Fruit fly (Drosophila melanogaster) whole organism, prepupa: ENCODE measurements around the gene CG34353.

Experiments
- Blimp-1 ChIP-seq: fragments of 200-800 bp; sonication (Bioruptor generic); optimal IDR thresholded peaks from 3 replicates; lab custom pipeline; 2017; ENCODE audit warnings: missing biosample characterization, missing genetic modification characterization, mild to moderate bottlenecking, moderate library complexity, missing genetic modification reagents
- CG10631 ChIP-seq: fragments of 200-800 bp; sonication (Bioruptor generic); optimal IDR thresholded peaks from 2 replicates; lab custom pipeline; 2016; ENCODE audit warnings: missing biosample characterization, missing genetic modification characterization
- CG10669 ChIP-seq: fragments of 200-800 bp; sonication (Bioruptor generic); optimal IDR thresholded peaks from 3 replicates; lab custom pipeline; 2018; ENCODE audit warnings: missing biosample characterization, mild to moderate bottlenecking, missing genetic modification characterization, moderate library complexity
- CG11902 ChIP-seq: fragments of 200-800 bp; sonication (Bioruptor generic); optimal IDR thresholded peaks from 3 replicates; lab custom pipeline; 2016; ENCODE audit warnings: missing biosample characterization, missing genetic modification characterization
- CG15336 ChIP-seq: fragments of 200-800 bp; sonication (Bioruptor generic); IDR thresholded peaks from 2 replicates; pipeline ENCODE4 v1.3.6; 2022; ENCODE audit warnings: missing biosample characterization, missing genetic modification characterization
- CG1621 ChIP-seq: fragments of 200-800 bp; sonication (Bioruptor generic); optimal IDR thresholded peaks from 3 replicates; lab custom pipeline; 2018; ENCODE audit warnings: missing biosample characterization, mild to moderate bottlenecking, missing genetic modification characterization
- CG3032 ChIP-seq: fragments of 200-800 bp; optimal IDR thresholded peaks from 2 replicates; lab custom pipeline; 2019; ENCODE audit warnings: missing biosample characterization, mild to moderate bottlenecking, missing genetic modification characterization, moderate library complexity
- CG31627 ChIP-seq: fragments of 200-800 bp; sonication (Bioruptor generic); optimal IDR thresholded peaks from 3 replicates; lab custom pipeline; 2016; ENCODE audit warnings: missing biosample characterization, missing genetic modification characterization
- CG34406 ChIP-seq: fragments of 200-800 bp; sonication (Bioruptor generic); optimal IDR thresholded peaks from 3 replicates; lab custom pipeline; 2016; ENCODE audit warnings: missing biosample characterization, missing genetic modification characterization
- CG3919 ChIP-seq: fragments of 200-800 bp; sonication (Bioruptor generic); optimal IDR thresholded peaks from 3 replicates; lab custom pipeline; 2016; ENCODE audit warnings: missing biosample characterization, missing genetic modification characterization
- CG4318 ChIP-seq: fragments of 200-800 bp; sonication (Bioruptor generic); optimal IDR thresholded peaks from 3 replicates; lab custom pipeline; 2017; ENCODE audit warnings: missing biosample characterization, mild to moderate bottlenecking, missing genetic modification characterization
- CG6163 ChIP-seq: fragments of 200-800 bp; sonication (Bioruptor generic); IDR thresholded peaks from 3 replicates; pipeline ENCODE4 v1.3.6; 2022; ENCODE audit warnings: missing biosample characterization, missing genetic modification characterization
- CG6276 ChIP-seq: fragments of 200-800 bp; sonication (Bioruptor generic); optimal IDR thresholded peaks from 2 replicates; lab custom pipeline; 2017; ENCODE audit warnings: missing biosample characterization, mild to moderate bottlenecking, missing genetic modification characterization
- CG6792 ChIP-seq: fragments of 200-800 bp; sonication (Bioruptor generic); optimal IDR thresholded peaks from 3 replicates; lab custom pipeline; 2016; ENCODE audit warnings: missing biosample characterization, missing genetic modification characterization
- CG6808 ChIP-seq: fragments of 200-800 bp; sonication (Bioruptor generic); optimal IDR thresholded peaks from 3 replicates; lab custom pipeline; 2017; ENCODE audit warnings: missing biosample characterization, missing genetic modification characterization, mild to moderate bottlenecking, moderate library complexity, missing genetic modification reagents
- CG7368 ChIP-seq: fragments of 200-800 bp; sonication (Bioruptor generic); optimal IDR thresholded peaks from 3 replicates; lab custom pipeline; 2016; ENCODE audit warnings: missing biosample characterization, missing genetic modification characterization
- CG8119 ChIP-seq: fragments of 200-800 bp; sonication (Bioruptor generic); IDR thresholded peaks from 3 replicates; pipeline ENCODE4 v1.3.6; 2022; ENCODE audit warnings: missing biosample characterization, missing genetic modification characterization
- CG8632 ChIP-seq: fragments of 200-800 bp; sonication (Bioruptor generic); optimal IDR thresholded peaks from 3 replicates; lab custom pipeline; 2016; ENCODE audit warnings: missing biosample characterization, missing genetic modification characterization
- CG9139 ChIP-seq: fragments of 200-800 bp; sonication (Bioruptor generic); optimal IDR thresholded peaks from 3 replicates; lab custom pipeline; 2017; ENCODE audit warnings: missing biosample characterization, mild to moderate bottlenecking, missing genetic modification characterization
- Ets21C ChIP-seq: fragments of 200-800 bp; sonication (Bioruptor generic); optimal IDR thresholded peaks from 3 replicates; lab custom pipeline; 2016; ENCODE audit warnings: missing biosample characterization, missing genetic modification characterization
- Ets96B ChIP-seq: fragments of 200-800 bp; optimal IDR thresholded peaks from 2 replicates; lab custom pipeline; 2019; ENCODE audit warnings: missing biosample characterization, mild to moderate bottlenecking, missing genetic modification characterization, moderate library complexity
- Hr38 ChIP-seq: sonication (Bioruptor generic); optimal IDR thresholded peaks from 2 replicates; lab custom pipeline; 2016; ENCODE audit warnings: missing biosample characterization, missing genetic modification characterization
- Hr39 ChIP-seq: fragments of 200-800 bp; sonication (Bioruptor generic); optimal IDR thresholded peaks from 2 replicates; lab custom pipeline; 2016; ENCODE audit warnings: missing biosample characterization, missing genetic modification characterization
- Hr4 ChIP-seq: fragments of 200-800 bp; sonication (Bioruptor generic); optimal IDR thresholded peaks from 3 replicates; lab custom pipeline; 2016; ENCODE audit warnings: missing biosample characterization, missing genetic modification characterization
- Lpt ChIP-seq: fragments of 200-800 bp; sonication (Bioruptor generic); optimal IDR thresholded peaks from 3 replicates; lab custom pipeline; 2016; ENCODE audit warnings: missing biosample characterization, missing genetic modification characterization
- OdsH ChIP-seq: fragments of 200-800 bp; sonication (Bioruptor generic); optimal IDR thresholded peaks from 3 replicates; lab custom pipeline; 2016; ENCODE audit warnings: missing biosample characterization, missing genetic modification characterization
- Smox ChIP-seq: fragments of 200-800 bp; sonication (Bioruptor generic); optimal IDR thresholded peaks from 3 replicates; lab custom pipeline; 2016; ENCODE audit warnings: missing biosample characterization, missing genetic modification characterization
- Sox102F ChIP-seq: fragments of 200-800 bp; sonication (Bioruptor generic); optimal IDR thresholded peaks from 2 replicates; lab custom pipeline; 2016; ENCODE audit warnings: missing biosample characterization, mild to moderate bottlenecking, missing genetic modification characterization
- Sox14 ChIP-seq: fragments of 200-800 bp; sonication (Bioruptor generic); optimal IDR thresholded peaks from 3 replicates; lab custom pipeline; 2016; ENCODE audit warnings: missing biosample characterization, missing genetic modification characterization
- Sox15 ChIP-seq: fragments of 200-800 bp; sonication (Bioruptor generic); optimal IDR thresholded peaks from 3 replicates; lab custom pipeline; 2016; ENCODE audit warnings: missing biosample characterization, missing genetic modification characterization
- achi ChIP-seq: fragments of 200-800 bp; sonication (Bioruptor generic); optimal IDR thresholded peaks from 3 replicates; lab custom pipeline; 2016; ENCODE audit warnings: missing biosample characterization, missing genetic modification characterization
- acj6 ChIP-seq: fragments of 200-800 bp; sonication (Bioruptor generic); optimal IDR thresholded peaks from 3 replicates; lab custom pipeline; 2016; ENCODE audit warnings: missing biosample characterization, missing genetic modification characterization
- cyc ChIP-seq: fragments of 200-800 bp; sonication (Bioruptor generic); optimal IDR thresholded peaks from 3 replicates; lab custom pipeline; 2016; ENCODE audit warnings: missing biosample characterization, missing genetic modification characterization
- dac ChIP-seq: fragments of 200-800 bp; sonication (Bioruptor generic); optimal IDR thresholded peaks from 2 replicates; lab custom pipeline; 2017; ENCODE audit warnings: missing biosample characterization, mild to moderate bottlenecking, missing genetic modification characterization
- dsx ChIP-seq: fragments of 200-800 bp; optimal IDR thresholded peaks from 3 replicates; lab custom pipeline; 2019; ENCODE audit warnings: missing biosample characterization, mild to moderate bottlenecking, missing genetic modification characterization, moderate library complexity; ENCODE audit not compliant: poor library complexity, severe bottlenecking
- eg ChIP-seq: fragments of 200-800 bp; sonication (Bioruptor generic); IDR thresholded peaks from 3 replicates; pipeline ENCODE4 v1.3.6; 2022; ENCODE audit warnings: missing biosample characterization, missing genetic modification characterization
- esn ChIP-seq: fragments of 200-800 bp; sonication (Bioruptor generic); optimal IDR thresholded peaks from 2 replicates; lab custom pipeline; 2016; ENCODE audit warnings: missing biosample characterization, mild to moderate bottlenecking, missing genetic modification characterization, moderate library complexity
- fd59A ChIP-seq: fragments of 200-800 bp; sonication (Bioruptor generic); optimal IDR thresholded peaks from 2 replicates; lab custom pipeline; 2017; ENCODE audit warnings: missing biosample characterization, mild to moderate bottlenecking, missing genetic modification characterization, missing genetic modification reagents
- fd85E ChIP-seq: fragments of 200-800 bp; sonication (Bioruptor generic); optimal IDR thresholded peaks from 3 replicates; lab custom pipeline; 2016; ENCODE audit warnings: missing biosample characterization, missing genetic modification characterization
- lz ChIP-seq: fragments of 200-800 bp; sonication (Bioruptor generic); optimal IDR thresholded peaks from 3 replicates; lab custom pipeline; 2016; ENCODE audit warnings: missing biosample characterization, missing genetic modification characterization
- pdm3 ChIP-seq: fragments of 200-800 bp; sonication (Bioruptor generic); optimal IDR thresholded peaks from 3 replicates; lab custom pipeline; 2016; ENCODE audit warnings: missing biosample characterization, missing genetic modification characterization
- salr ChIP-seq, 2 experiments: fragments of 200-800 bp; sonication (Bioruptor generic); optimal IDR thresholded peaks; 3 replicates each; lab custom pipeline; 2016 to 2018; ENCODE audit warnings: missing biosample characterization in 2 of 2, missing genetic modification characterization in 2 of 2, mild to moderate bottlenecking in 1 of 2
- spab ChIP-seq: fragments of 200-800 bp; sonication (Bioruptor generic); optimal IDR thresholded peaks from 2 replicates; lab custom pipeline; 2017; ENCODE audit warnings: missing biosample characterization, mild to moderate bottlenecking, missing genetic modification characterization, missing genetic modification reagents
- svp ChIP-seq: fragments of 200-800 bp; sonication (Bioruptor generic); peaks from one replicate; lab custom pipeline; 2016; ENCODE audit warnings: missing biosample characterization, missing genetic modification characterization
- topi ChIP-seq: fragments of 200-800 bp; sonication (Bioruptor generic); optimal IDR thresholded peaks from 3 replicates; lab custom pipeline; 2016; ENCODE audit warnings: missing biosample characterization, missing genetic modification characterization
- vri ChIP-seq: fragments of 200-800 bp; sonication (Bioruptor generic); optimal IDR thresholded peaks from 3 replicates; lab custom pipeline; 2016; ENCODE audit warnings: missing biosample characterization, mild to moderate bottlenecking, missing genetic modification characterization

CG34353 gene

DNA sequence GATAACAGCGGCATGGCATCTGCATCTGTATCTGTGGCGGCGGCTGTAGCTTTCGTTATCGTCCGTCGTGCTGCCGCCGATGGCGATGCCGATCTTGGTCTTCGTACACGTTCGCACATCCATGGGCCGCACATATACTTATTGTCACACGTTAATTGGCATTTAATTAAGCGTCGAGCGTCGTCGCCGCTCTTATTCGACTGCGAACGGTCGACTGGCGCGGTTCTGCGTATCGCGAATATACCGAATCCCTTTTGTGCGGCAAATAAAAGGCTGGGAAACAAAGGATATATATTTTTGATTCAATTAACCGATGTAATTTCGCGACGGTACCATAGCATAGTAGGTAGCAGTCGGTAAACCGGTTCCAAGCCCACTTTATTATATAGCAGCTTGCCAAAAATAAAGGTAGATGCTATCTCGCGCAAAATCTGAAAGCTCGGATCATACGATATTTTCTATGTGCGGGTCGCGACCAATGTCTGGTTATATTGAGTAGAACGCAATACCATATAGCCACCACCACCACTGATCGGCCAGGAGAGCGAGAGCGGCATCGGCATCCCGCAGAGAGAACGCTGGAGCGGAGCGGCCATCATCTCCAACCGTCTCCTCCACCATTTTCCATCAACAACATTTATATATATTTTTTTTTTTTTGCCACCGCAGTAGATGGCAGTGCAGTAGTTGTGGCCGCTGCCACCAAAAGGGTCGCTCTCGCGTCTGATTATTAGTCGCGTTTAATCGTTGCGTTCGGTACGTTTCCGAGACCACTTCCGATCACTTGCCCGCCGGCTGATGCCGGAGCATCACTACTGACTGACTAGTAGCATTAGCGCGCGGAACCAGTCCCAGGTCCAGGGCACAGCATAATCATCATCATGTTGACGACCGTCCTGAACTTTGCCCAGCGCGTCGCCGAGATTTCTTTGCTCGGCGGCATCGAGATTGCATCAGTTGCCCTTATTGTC is 19.6 kb upstream of the CG34353 start, which contains the start of gene mino (continued):
- TF ChIP-seq CG11902 (GFP tag; lab: Kevin White, UChicago) (no peak), CG7368 (GFP tag; lab: Kevin White, UChicago) (no peak), lz (GFP tag; lab: Kevin White, UChicago) (no peak), CG6163 (peak; percentile 67; the same call in 2 of the 3 replicates), Hr39 (GFP tag; lab: Kevin White, UChicago) (no peak), dac (no peak), achi (GFP tag; lab: Kevin White, UChicago) (no peak), Ets96B (tag; lab: Kevin White, UChicago) (no peak), acj6 (no peak), CG6808 (GFP tag; lab: Kevin White, UChicago) (peak; percentile 33), CG10631 (GFP tag; lab: Kevin White, UChicago) (no peak), eg (GFP tag; lab: Robert Waterston, UW) (no peak), CG4318 (GFP tag; lab: Kevin White, UChicago) (no peak), CG1621 (tag; lab: Kevin White, UChicago) (peak; percentile 47), dsx (peak; percentile 5), CG6792 (no peak), spab (peak; percentile 27), fd85E (GFP tag; lab: Kevin White, UChicago) (no peak), Lpt (GFP tag; lab: Kevin White, UChicago) (no peak), CG8632 (GFP tag; lab: Kevin White, UChicago) (no peak), CG6276 (GFP tag; lab: Kevin White, UChicago) (no peak), Sox15 (GFP tag; lab: Kevin White, UChicago) (no peak), svp (peak; percentile 82), CG9139 (GFP tag; lab: Kevin White, UChicago) (peak; percentile 55), pdm3 (no peak), Smox (GFP tag; lab: Kevin White, UChicago) (no peak), CG3919 (no peak), Hr38 (no peak), topi (GFP tag; lab: Kevin White, UChicago) (peak; percentile 23), CG15336 (GFP tag; lab: Robert Waterston, UW) (no peak), vri (GFP tag; lab: Kevin White, UChicago) (peak; percentile 50), cyc (GFP tag; lab: Kevin White, UChicago) (no peak), CG3032 (tag; lab: Kevin White, UChicago) (no peak)

DNA sequence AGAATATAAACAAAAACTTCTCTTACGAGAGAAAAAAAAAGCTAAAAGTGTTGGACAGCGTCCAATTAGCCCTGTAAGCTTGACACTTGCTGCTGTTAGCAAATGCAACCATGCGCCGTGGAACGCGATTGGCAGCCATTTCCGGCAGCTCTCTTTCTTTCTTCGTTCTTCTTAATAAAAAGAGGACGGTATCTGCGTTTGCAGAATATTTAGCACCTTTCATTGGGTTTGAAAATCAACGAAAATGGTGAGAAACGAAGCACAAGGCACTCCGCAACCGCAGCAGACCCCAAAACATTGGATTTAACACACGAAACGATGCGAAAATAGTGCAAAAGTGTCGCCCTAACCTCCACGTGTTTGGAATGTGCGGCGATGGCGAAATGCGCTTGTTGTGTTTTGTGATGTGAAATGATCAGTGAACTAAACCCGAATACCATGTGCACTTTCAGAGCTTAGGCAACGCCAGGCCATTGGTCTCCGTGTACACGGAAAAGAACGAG is 17.1 kb upstream of the CG34353 start, which contains the start of gene RpL4:
Gene RpL4, plus strand, starts transcription at position 149 of the 503 bp plus-strand sequence.
- TF ChIP-seq CG31627 (GFP tag; lab: Kevin White, UChicago) (peak; percentile 72), vri (GFP tag; lab: Kevin White, UChicago) (peak; percentile 79), topi (GFP tag; lab: Kevin White, UChicago) (peak; percentile 77), Ets96B (tag; lab: Kevin White, UChicago) (no peak), Sox14 (GFP tag; lab: Kevin White, UChicago) (peak; percentile 76), salr (GFP tag; optimal IDR thresholded peaks at IDR 0.05; lab: Kevin White, UChicago) (peak; percentile 56 to 82), Sox102F (GFP tag; lab: Kevin White, UChicago) (peak; percentile 82), CG10669 (GFP tag; lab: Kevin White, UChicago) (peak; percentile 51), CG6163 (peak; percentile 89), CG8632 (GFP tag; lab: Kevin White, UChicago) (peak; percentile 77), fd59A (GFP tag; lab: Kevin White, UChicago) (peak; percentile 59), spab (peak; percentile 40), CG34406 (GFP tag; lab: Kevin White, UChicago) (peak; percentile 78), CG6792 (peak; percentile 56), achi (GFP tag; lab: Kevin White, UChicago) (peak; percentile 99), esn (peak; percentile 85), Hr4 (GFP tag; lab: Kevin White, UChicago) (peak; percentile 19), svp (peak; percentile 76), CG15336 (GFP tag; lab: Robert Waterston, UW) (no peak), CG7368 (GFP tag; lab: Kevin White, UChicago) (peak; percentile 67), Ets21C (peak; percentile 17), dsx (peak; percentile 37), CG4318 (GFP tag; lab: Kevin White, UChicago) (no peak), CG6808 (GFP tag; lab: Kevin White, UChicago) (peak; percentile 59), CG8119 (no peak), OdsH (peak; percentile 81), dac (peak; percentile 40), Blimp-1 (GFP tag; lab: Kevin White, UChicago) (peak; percentile 52), fd85E (GFP tag; lab: Kevin White, UChicago) (peak; percentile 53)
